Fruit fly (Drosophila melanogaster): ENCODE results near the gene CG5653.

CG5653 gene

dm6 chr3L:8997686-8998239, 31.6 kb upstream of the CG5653 start, which contains the start of the genes smg and CG5087 (continued):
- TF ChIP-seq CG18011 (GFP tag; optimal IDR thresholded peaks at IDR 0.05) (no peak), Tbp (GFP tag; optimal IDR thresholded peaks at IDR 0.05) (no peak), pan (optimal IDR thresholded peaks at IDR 0.05) (no peak), pan (GFP tag; optimal IDR thresholded peaks at IDR 0.05 in 1 of 2, IDR thresholded peaks at IDR 0.05 in 1 of 2) (peak in 1 of 2 experiments; percentile 33), hbn (GFP tag; IDR thresholded peaks at IDR 0.05; ENCODE audit: partially characterized antibody) (peak; percentile 54), tll (GFP tag; optimal IDR thresholded peaks at IDR 0.05) (peak in 1 of 2 experiments; percentile 15), CG13424 (tag; optimal IDR thresholded peaks at IDR 0.05) (peak; percentile 38), Usf (GFP tag; optimal IDR thresholded peaks at IDR 0.05) (peak; percentile 9), Opbp (GFP tag; IDR thresholded peaks at IDR 0.05; ENCODE audit: partially characterized antibody) (peak; percentile 81), CG14050 (GFP tag; IDR thresholded peaks at IDR 0.05) (no peak), ato (GFP tag; IDR thresholded peaks at IDR 0.05; ENCODE audit: partially characterized antibody) (peak; percentile 59), hb (GFP tag; IDR thresholded peaks at IDR 0.05; ENCODE audit: partially characterized antibody) (0 out of 3 replicates have a peak, but pooled peaks have one; percentile 42), tna (GFP tag; IDR thresholded peaks at IDR 0.05; ENCODE audit: partially characterized antibody) (peak; percentile 53; the same call in 1 of the 2 replicates), CG14667 (GFP tag; IDR thresholded peaks at IDR 0.05) (no peak), Dref (GFP tag; IDR thresholded peaks at IDR 0.05) (peak; percentile 98), CG3281 (GFP tag; optimal IDR thresholded peaks at IDR 0.05) (peak; percentile 3), CG34422 (GFP tag; IDR thresholded peaks at IDR 0.05) (peak; percentile 59), Hr3 (GFP tag; optimal IDR thresholded peaks at IDR 0.05) (peak; percentile 52), Abd-B (GFP tag; optimal IDR thresholded peaks at IDR 0.05) (peak; percentile 33), Jarid2 (GFP tag; optimal IDR thresholded peaks at IDR 0.05) (peak; percentile 42), YL-1 (GFP tag; optimal IDR thresholded peaks at IDR 0.05) (peak; percentile 78), CG13894 (tag; optimal IDR thresholded peaks at IDR 0.05) (no peak), tap (tag; optimal IDR thresholded peaks at IDR 0.05) (no peak), CG17359 (tag; optimal IDR thresholded peaks at IDR 0.05) (no peak), CG3065 (GFP tag; optimal IDR thresholded peaks at IDR 0.05) (no peak), Elba2 (GFP tag; optimal IDR thresholded peaks at IDR 0.05) (peak; percentile 100), tup (GFP tag; optimal IDR thresholded peaks at IDR 0.05) (no peak), HLH4C (GFP tag; IDR thresholded peaks at IDR 0.05; ENCODE audit: partially characterized antibody) (peak; percentile 68), trem (tag; optimal IDR thresholded peaks at IDR 0.05) (peak; percentile 86), kni (GFP tag; optimal IDR thresholded peaks at IDR 0.05) (no peak), CG17186 (GFP tag; optimal IDR thresholded peaks at IDR 0.05) (peak; percentile 84), CG13296 (GFP tag; optimal IDR thresholded peaks at IDR 0.05) (peak; percentile 48), CG15601 (tag; optimal IDR thresholded peaks at IDR 0.05) (peak; percentile 53), CHES-1-like (GFP tag; optimal IDR thresholded peaks at IDR 0.05) (peak; percentile 86), sisA (GFP tag; IDR thresholded peaks at IDR 0.05) (0 out of 2 replicates have a peak, but pooled peaks have one; percentile 23), zfh2 (GFP tag; optimal IDR thresholded peaks at IDR 0.05) (peak; percentile 55), Vsx1 (GFP tag; optimal IDR thresholded peaks at IDR 0.05) (peak; percentile 64), Lpt (GFP tag; optimal IDR thresholded peaks at IDR 0.05) (no peak), CG14014 (GFP tag; IDR thresholded peaks at IDR 0.05) (no peak), inv (GFP tag; IDR thresholded peaks at IDR 0.05; ENCODE audit: partially characterized antibody) (peak; percentile 46; the same call in 1 of the 2 replicates), CG4617 (GFP tag; optimal IDR thresholded peaks at IDR 0.05; ENCODE audit: borderline replicate concordance) (peak; percentile 98), crp (GFP tag; optimal IDR thresholded peaks at IDR 0.05) (peak in 1 of 2 experiments; percentile 1), CG12769 (tag; optimal IDR thresholded peaks at IDR 0.05) (peak; percentile 76), dysf (GFP tag; IDR thresholded peaks at IDR 0.05) (no peak), CG31365 (tag; optimal IDR thresholded peaks at IDR 0.05) (no peak), jigr1 (GFP tag; IDR thresholded peaks at IDR 0.05) (no peak), Gug (GFP tag; IDR thresholded peaks at IDR 0.05) (peak; percentile 55; the same call in 1 of the 4 replicates), Dip2 (GFP tag; IDR thresholded peaks at IDR 0.05) (no peak), crol (GFP tag; IDR thresholded peaks at IDR 0.05) (no peak)
